Fruit fly (Drosophila melanogaster): ENCODE data around the gene CG8072.

- TF ChIP-seq fru (GFP tag; optimal IDR thresholded peaks at IDR 0.05) = no peak
- TF ChIP-seq Hr83 (GFP tag; optimal IDR thresholded peaks at IDR 0.05; ENCODE audit: poor library complexity, severe bottlenecking) = no peak
- TF ChIP-seq usp (GFP tag; optimal IDR thresholded peaks at IDR 0.05) = no peak
- TF ChIP-seq pan (optimal IDR thresholded peaks at IDR 0.05) = no peak
- no peak for TF ChIP-seq h (GFP tag; optimal IDR thresholded peaks at IDR 0.05)
- no peak for TF ChIP-seq CG32264 (GFP tag; optimal IDR thresholded peaks at IDR 0.05)
- TF ChIP-seq Dfd (GFP tag; optimal IDR thresholded peaks at IDR 0.05) = no peak
- TF ChIP-seq Abd-B (GFP tag; optimal IDR thresholded peaks at IDR 0.05) = no peak
- TF ChIP-seq OdsH (GFP tag; optimal IDR thresholded peaks at IDR 0.05) = no peak
- TF ChIP-seq HLH106 (tag; optimal IDR thresholded peaks at IDR 0.05) = no peak
- TF ChIP-seq Hr78 (GFP tag; optimal IDR thresholded peaks at IDR 0.05) = no peak
These were observed 48.0 kb downstream of the CG8072 start for dm6 chr3L:10199644-10200043.
